Fruit fly (Drosophila melanogaster) whole organism, prepupa: Measurements from ENCODE around the gene CG15368.

Experiments
- CG11294 ChIP-seq: fragments of 200-800 bp; sonication (Bioruptor generic); IDR thresholded peaks from 2 replicates; pipeline ENCODE4 v1.3.6; 2022; ENCODE audit warnings: missing biosample characterization, missing genetic modification characterization
- CG6792 ChIP-seq: fragments of 200-800 bp; sonication (Bioruptor generic); optimal IDR thresholded peaks from 3 replicates; lab custom pipeline; 2016; ENCODE audit warnings: missing biosample characterization, missing genetic modification characterization
- CG8319 ChIP-seq: fragments of 200-800 bp; sonication (Bioruptor generic); optimal IDR thresholded peaks from 3 replicates; lab custom pipeline; 2016; ENCODE audit warnings: missing biosample characterization, missing genetic modification characterization
- Sox14 ChIP-seq: fragments of 200-800 bp; sonication (Bioruptor generic); optimal IDR thresholded peaks from 3 replicates; lab custom pipeline; 2016; ENCODE audit warnings: missing biosample characterization, missing genetic modification characterization
- ss ChIP-seq, 2 experiments: fragments of 200-800 bp; sonication (Bioruptor generic); optimal IDR thresholded peaks; 2 replicates in 1 of 2; 3 replicates in 1 of 2; lab custom pipeline; 2017 to 2018; ENCODE audit warnings: mild to moderate bottlenecking in 2 of 2, missing biosample characterization in 2 of 2, missing genetic modification characterization in 2 of 2, moderate library complexity in 1 of 2

dm6 chrX:9232199-9232598 lies 16.6 kb downstream of the CG15368 start, which contains the start of gene CG12121:
- TF ChIP-seq CG11294 (GFP tag; lab: Robert Waterston, UW) (no peak), CG8319 (GFP tag; lab: Kevin White, UChicago) (no peak), CG6792 (no peak), Sox14 (no peak), ss (GFP tag; optimal IDR thresholded peaks at IDR 0.05; lab: Kevin White, UChicago) (no peak)
